Worm (Caenorhabditis elegans) whole organism, L2 larva: Measurements from ENCODE around the gene fndc-1.

Experiments
- R02D3.7 ChIP-seq: fragments of 150-350 bp; optimal IDR thresholded peaks from 2 replicates; lab custom pipeline; 2014; ENCODE audit warnings: missing biosample characterization, missing genetic modification characterization
- ama-1 ChIP-seq: fragments of 150-350 bp; optimal IDR thresholded peaks from 2 replicates; lab custom pipeline; 2018; ENCODE audit warnings: inconsistent platforms
- ceh-82 ChIP-seq: fragments of 150-350 bp; optimal IDR thresholded peaks from 2 replicates; lab custom pipeline; 2014; ENCODE audit warnings: missing biosample characterization, missing genetic modification characterization
- crh-2 ChIP-seq: sonication (generic microtip); optimal IDR thresholded peaks from 2 replicates; lab custom pipeline; 2017; ENCODE audit warnings: missing biosample characterization, missing genetic modification characterization
- elt-1 ChIP-seq: fragments of 150-350 bp; optimal IDR thresholded peaks from 2 replicates; lab custom pipeline; 2014; ENCODE audit warnings: missing biosample characterization, missing genetic modification characterization
- nhr-11 ChIP-seq: fragments of 150-350 bp; optimal IDR thresholded peaks from 2 replicates; lab custom pipeline; 2014; ENCODE audit warnings: missing biosample characterization, missing genetic modification characterization

DNA sequence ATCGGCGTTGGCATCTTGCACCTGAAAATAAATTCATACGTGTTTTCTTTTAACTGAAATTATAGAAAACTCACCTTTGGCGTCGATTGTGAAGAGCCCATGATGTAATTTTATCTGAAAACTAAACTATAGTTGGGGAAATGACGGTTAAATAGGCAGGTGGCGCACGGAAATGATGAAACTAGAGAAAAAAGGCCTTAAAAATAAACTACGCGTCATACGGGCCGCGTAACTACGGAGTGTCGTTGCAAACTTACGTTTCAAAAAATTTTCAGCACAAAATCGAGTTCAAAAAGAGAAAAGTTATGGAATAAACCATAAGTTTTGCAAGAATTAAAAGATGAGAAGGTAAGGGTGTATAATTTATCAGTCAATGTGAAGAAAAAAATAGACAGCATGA, 851 bp downstream of the fndc-1 start, which contains the start of gene cchl-1:
- TF ChIP-seq ceh-82 (tag; lab: Kevin White, UChicago) (no peak), nhr-11 (no peak), ama-1 (lab: Kevin White, UChicago) (peak; percentile 48), crh-2 (tag; lab: Kevin White, UChicago) (no peak), R02D3.7 (tag; lab: Kevin White, UChicago) (no peak), elt-1 (tag; lab: Kevin White, UChicago) (no peak)
